Fruit fly (Drosophila melanogaster) whole organism, pupa: ENCODE measurements around the gene CG10029.

Experiments
- CG12605 ChIP-seq: fragments of 200-800 bp; sonication (Bioruptor generic); IDR thresholded peaks from 2 replicates; pipeline ENCODE4 v1.3.6; 2022; ENCODE audit warnings: missing biosample characterization, missing genetic modification characterization
- CG14655 ChIP-seq: fragments of 200-800 bp; sonication (Bioruptor generic); optimal IDR thresholded peaks from 3 replicates; lab custom pipeline; 2017; ENCODE audit warnings: mild to moderate bottlenecking, missing biosample characterization, missing genetic modification reagents, missing genetic modification characterization
- CG17806 ChIP-seq: fragments of 200-800 bp; sonication (Bioruptor generic); optimal IDR thresholded peaks from 2 replicates; lab custom pipeline; 2018; ENCODE audit warnings: missing biosample characterization, mild to moderate bottlenecking, missing genetic modification characterization, moderate library complexity
- CG32121 ChIP-seq: fragments of 200-800 bp; sonication (Bioruptor generic); IDR thresholded peaks from 2 replicates; pipeline ENCODE4 v1.3.6; 2022; ENCODE audit warnings: missing biosample characterization, missing genetic modification characterization
- CG34367 ChIP-seq: fragments of 200-800 bp; sonication (Bioruptor generic); optimal IDR thresholded peaks from 2 replicates; lab custom pipeline; 2018; ENCODE audit warnings: missing biosample characterization, mild to moderate bottlenecking, missing genetic modification characterization
- CG8159 ChIP-seq: fragments of 200-800 bp; sonication (Bioruptor generic); optimal IDR thresholded peaks from 3 replicates; lab custom pipeline; 2018; ENCODE audit warnings: missing biosample characterization, mild to moderate bottlenecking, missing genetic modification characterization, moderate library complexity
- CG8301 ChIP-seq: fragments of 200-800 bp; sonication (Bioruptor generic); optimal IDR thresholded peaks from 2 replicates; lab custom pipeline; 2018; ENCODE audit warnings: missing biosample characterization, mild to moderate bottlenecking, missing genetic modification characterization
- CG9948 ChIP-seq: fragments of 200-800 bp; sonication (Bioruptor generic); optimal IDR thresholded peaks from 2 replicates; lab custom pipeline; 2018; ENCODE audit warnings: missing biosample characterization, mild to moderate bottlenecking, missing genetic modification characterization, moderate library complexity
- EcR ChIP-seq: fragments of 200-800 bp; sonication (Bioruptor generic); optimal IDR thresholded peaks from 3 replicates; lab custom pipeline; 2019; ENCODE audit warnings: missing biosample characterization, missing genetic modification characterization, mild to moderate bottlenecking, moderate library complexity, missing genetic modification reagents
- Ets98B ChIP-seq: fragments of 200-800 bp; sonication (Bioruptor generic); IDR thresholded peaks from 2 replicates; pipeline ENCODE4 v1.3.6; 2022; ENCODE audit warnings: missing biosample characterization, missing genetic modification characterization
- Snoo ChIP-seq: fragments of 200-800 bp; sonication (Bioruptor generic); optimal IDR thresholded peaks from 3 replicates; lab custom pipeline; 2017; ENCODE audit warnings: missing biosample characterization, mild to moderate bottlenecking, missing genetic modification characterization, inconsistent platforms
- gl ChIP-seq: fragments of 200-800 bp; sonication (Bioruptor generic); optimal IDR thresholded peaks from 2 replicates; lab custom pipeline; 2018; ENCODE audit warnings: missing biosample characterization, mild to moderate bottlenecking, missing genetic modification characterization
- rn ChIP-seq: fragments of 200-800 bp; sonication (Bioruptor generic); IDR thresholded peaks from 2 replicates; pipeline ENCODE4 v1.3.6; 2022; ENCODE audit warnings: missing biosample characterization, missing genetic modification characterization

- TF ChIP-seq CG32121: no peak
- no peak for TF ChIP-seq CG9948 (tag; lab: Kevin White, UChicago)
- no peak for TF ChIP-seq CG34367
- no peak for TF ChIP-seq rn (GFP tag; lab: Robert Waterston, UW)
- no peak for TF ChIP-seq CG14655 (GFP tag; lab: Kevin White, UChicago)
- TF ChIP-seq Ets98B: no peak
- no peak for TF ChIP-seq CG8301 (tag; lab: Kevin White, UChicago)
- no peak for TF ChIP-seq gl (tag; lab: Kevin White, UChicago)
- TF ChIP-seq CG8159 (tag; lab: Kevin White, UChicago): no peak
- no peak for TF ChIP-seq CG12605 (GFP tag; lab: Robert Waterston, UW)
- no peak for TF ChIP-seq Snoo
- TF ChIP-seq CG17806: no peak
- TF ChIP-seq EcR (GFP tag; lab: Kevin White, UChicago): no peak
These were observed 17.6 kb upstream of the CG10029 start for dm6 chr3R:7334613-7335012.
